Worm (Caenorhabditis elegans): ENCODE results near the gene gcy-33.
A peak's percentile ranks its signal among the peaks of the same experiment; 100 is the strongest.

gcy-33 gene

DNA sequence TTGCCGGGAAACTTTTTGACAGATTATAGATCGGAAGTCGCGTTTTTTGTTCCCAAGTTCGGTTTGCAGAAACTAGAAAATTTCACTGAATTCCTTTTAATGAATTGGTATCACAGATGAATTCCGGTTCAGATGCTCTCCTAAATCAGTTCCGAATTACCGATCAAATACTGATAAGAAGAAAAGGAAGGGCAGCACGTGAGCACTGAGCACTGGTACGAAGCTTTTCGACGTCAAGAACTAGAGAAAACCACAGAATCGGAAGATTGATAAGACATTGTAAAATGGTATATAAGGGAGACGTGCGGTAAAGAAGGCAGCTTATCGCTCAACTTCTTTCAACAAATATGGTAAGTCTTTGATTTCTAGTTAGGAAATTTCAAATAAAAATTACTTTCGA, 26.4 kb downstream of the gcy-33 start, which contains the start of gene cpr-1:
Gene cpr-1, plus strand, starts transcription at position 319 of the 400 bp plus-strand sequence.
- no peak for TF ChIP-seq nhr-237 (tag; optimal IDR thresholded peaks at IDR 0.05)
- TF ChIP-seq mls-2 (tag; optimal IDR thresholded peaks at IDR 0.05) = no peak
- TF ChIP-seq ces-1 (GFP tag; optimal IDR thresholded peaks at IDR 0.05) = no peak
- no peak for TF ChIP-seq nhr-2 (tag; optimal IDR thresholded peaks at IDR 0.05)
- TF ChIP-seq ceh-39 (tag; optimal IDR thresholded peaks at IDR 0.05) = no peak
- TF ChIP-seq ztf-11 (tag; optimal IDR thresholded peaks at IDR 0.05) = no peak
- TF ChIP-seq bed-3 (GFP tag; optimal IDR thresholded peaks at IDR 0.05) = no peak
- no peak for TF ChIP-seq ceh-43 (GFP tag; optimal IDR thresholded peaks at IDR 0.05)
- no peak for TF ChIP-seq unc-62 (GFP tag; optimal IDR thresholded peaks at IDR 0.05)

DNA sequence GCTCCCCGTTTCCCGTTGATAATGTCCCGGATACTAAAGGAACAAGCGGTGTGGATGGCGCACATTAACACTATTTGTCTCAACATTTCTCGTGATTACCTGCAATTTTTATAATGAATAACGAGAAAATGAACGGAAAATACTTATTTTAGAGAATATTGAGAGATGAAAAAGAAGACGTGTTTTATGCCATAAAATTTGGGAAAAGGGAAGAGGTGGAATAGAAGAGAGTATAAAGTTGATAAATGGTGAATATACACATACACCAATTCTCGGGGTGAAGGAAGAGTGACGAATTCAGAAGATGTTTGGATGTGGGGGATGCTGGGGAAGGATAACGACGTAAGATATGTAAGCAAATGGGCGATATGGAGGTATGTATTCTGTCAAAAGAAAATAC, 36.9 kb downstream of the gcy-33 start, which contains the start of gene F58H1.7:
Gene F58H1.7, minus strand, starts transcription at position 101 of the 400 bp plus-strand sequence.
- TF ChIP-seq ham-2 (GFP tag; optimal IDR thresholded peaks at IDR 0.05) = no peak
- TF ChIP-seq ceh-83 (GFP tag; optimal IDR thresholded peaks at IDR 0.05) = no peak
- TF ChIP-seq mls-2 (tag; optimal IDR thresholded peaks at IDR 0.05) = no peak
- no peak for TF ChIP-seq ces-1 (GFP tag; optimal IDR thresholded peaks at IDR 0.05)
- no peak for TF ChIP-seq lin-32 (GFP tag; optimal IDR thresholded peaks at IDR 0.05)
- TF ChIP-seq bed-3 (GFP tag; optimal IDR thresholded peaks at IDR 0.05) = no peak
- no peak for TF ChIP-seq unc-120 (tag; optimal IDR thresholded peaks at IDR 0.05; ENCODE audit: poor library complexity, severe bottlenecking)
- no peak for TF ChIP-seq nhr-28 (tag; optimal IDR thresholded peaks at IDR 0.05)
- TF ChIP-seq unc-39 (tag; optimal IDR thresholded peaks at IDR 0.05) = no peak

DNA sequence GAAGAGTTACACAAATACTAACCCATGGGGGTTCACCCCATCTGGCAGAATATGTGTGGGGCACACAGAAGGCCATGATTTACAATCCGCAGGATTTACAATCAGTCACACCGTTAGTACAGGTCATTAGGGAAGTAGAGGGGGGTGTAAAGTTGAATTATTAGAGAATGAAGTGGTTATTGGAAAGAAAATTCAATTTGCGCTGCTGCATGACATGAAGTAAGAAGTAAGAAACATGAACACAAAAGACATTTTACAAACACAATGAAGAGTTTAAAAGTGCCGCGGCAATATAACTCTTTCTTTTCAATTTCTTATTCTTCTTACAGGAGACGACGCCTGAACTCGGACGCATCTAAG, 40.8 kb downstream of the gcy-33 start:
- peak; percentile 59 for TF ChIP-seq ces-1 (GFP tag; optimal IDR thresholded peaks at IDR 0.05)
- peak; percentile 48 for TF ChIP-seq cnd-1 (tag; optimal IDR thresholded peaks at IDR 0.05)
- peak; percentile 36 for TF ChIP-seq unc-62 (GFP tag; optimal IDR thresholded peaks at IDR 0.05)
- TF ChIP-seq zip-8 (tag; optimal IDR thresholded peaks at IDR 0.05) = no peak
- peak; percentile 19 for TF ChIP-seq sptf-1 (tag; optimal IDR thresholded peaks at IDR 0.05)
- TF ChIP-seq nhr-2 (tag; optimal IDR thresholded peaks at IDR 0.05) = peak; percentile 84
- TF ChIP-seq tbx-8 (GFP tag; optimal IDR thresholded peaks at IDR 0.05) = no peak
- no peak for TF ChIP-seq nhr-28 (tag; optimal IDR thresholded peaks at IDR 0.05)

ce11 chrV:11960084-11960830, 41.3 kb downstream of the gcy-33 start:
- peak; percentile 62 for TF ChIP-seq unc-62 (GFP tag; optimal IDR thresholded peaks at IDR 0.05)
- TF ChIP-seq nhr-28 (tag; optimal IDR thresholded peaks at IDR 0.05) = no peak
- TF ChIP-seq blmp-1 (tag; optimal IDR thresholded peaks at IDR 0.05) = no peak
- peak; percentile 63 for TF ChIP-seq ces-1 (GFP tag; optimal IDR thresholded peaks at IDR 0.05)
- TF ChIP-seq bed-3 (GFP tag; optimal IDR thresholded peaks at IDR 0.05) = no peak

DNA sequence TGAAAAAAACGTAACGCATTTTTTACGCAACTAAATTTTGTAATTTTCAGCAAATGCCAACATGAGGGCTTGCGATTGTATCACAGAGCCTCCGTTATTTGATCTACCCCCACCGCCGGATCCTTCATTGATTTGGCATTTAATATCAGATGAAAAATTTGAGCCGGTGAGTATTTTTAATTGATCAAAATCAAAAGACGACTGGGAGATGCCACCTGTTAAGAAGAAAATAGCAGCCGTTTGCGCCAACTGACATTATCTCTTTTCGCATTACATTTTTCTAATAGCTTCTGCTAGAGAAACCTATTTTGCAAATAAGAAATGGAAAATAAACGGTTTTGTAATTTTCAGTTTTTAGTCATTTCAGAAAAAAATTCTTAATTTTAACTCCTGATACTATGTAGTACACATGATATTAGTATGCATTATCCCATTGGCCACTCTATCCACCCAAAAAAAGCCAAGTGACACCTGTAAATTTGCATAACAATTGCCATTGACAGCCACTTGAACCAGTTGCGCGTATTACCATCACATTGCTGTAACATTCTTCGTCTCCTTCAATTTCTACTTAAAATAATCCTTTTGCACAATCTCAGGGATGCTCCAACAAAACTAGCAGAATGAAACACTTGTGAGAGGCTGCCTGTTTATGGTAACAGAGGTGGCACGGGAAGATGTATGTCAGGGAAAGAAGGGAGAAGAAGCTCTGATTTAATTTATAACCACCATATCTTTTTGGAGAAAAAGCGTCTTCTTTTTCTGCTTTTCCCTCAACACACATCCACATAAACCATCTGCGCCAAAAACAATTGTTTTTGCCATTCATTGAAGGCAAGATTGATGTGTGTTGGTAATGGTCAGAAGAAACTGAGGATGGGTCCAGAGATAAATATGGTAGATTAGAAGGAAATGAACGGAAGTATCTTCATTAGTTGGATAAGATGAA, 43.0 kb downstream of the gcy-33 start, which contains the start of gene F58H1.5:
Gene F58H1.5, plus strand, starts transcription at position 51 of the 949 bp plus-strand sequence.
- TF ChIP-seq cnd-1 (tag; optimal IDR thresholded peaks at IDR 0.05) (no peak), ceh-39 (tag; optimal IDR thresholded peaks at IDR 0.05) (no peak), flh-1 (GFP tag; optimal IDR thresholded peaks at IDR 0.05) (no peak), nhr-76 (tag; optimal IDR thresholded peaks at IDR 0.05) (no peak), snpc-4 (tag; optimal IDR thresholded peaks at IDR 0.05) (no peak), M03D4.4 (tag; optimal IDR thresholded peaks at IDR 0.05) (no peak), elt-1 (tag; optimal IDR thresholded peaks at IDR 0.05; ENCODE audit: borderline replicate concordance, insufficient read depth) (no peak), pha-4 (tag; optimal IDR thresholded peaks at IDR 0.05) (no peak), elt-3 (tag; optimal IDR thresholded peaks at IDR 0.05) (no peak), mls-2 (tag; optimal IDR thresholded peaks at IDR 0.05) (no peak), tbx-8 (GFP tag; optimal IDR thresholded peaks at IDR 0.05) (no peak), ces-1 (GFP tag; optimal IDR thresholded peaks at IDR 0.05) (peak; percentile 71), unc-62 (GFP tag; optimal IDR thresholded peaks at IDR 0.05) (peak; percentile 1), sptf-1 (tag; optimal IDR thresholded peaks at IDR 0.05) (no peak), mab-5 (tag; optimal IDR thresholded peaks at IDR 0.05) (no peak), blmp-1 (tag; optimal IDR thresholded peaks at IDR 0.05) (no peak), zip-8 (tag; optimal IDR thresholded peaks at IDR 0.05) (no peak), nhr-237 (tag; optimal IDR thresholded peaks at IDR 0.05) (no peak), nhr-2 (tag; optimal IDR thresholded peaks at IDR 0.05) (peak; percentile 60), sem-2 (GFP tag; optimal IDR thresholded peaks at IDR 0.05) (no peak), unc-120 (tag; optimal IDR thresholded peaks at IDR 0.05; ENCODE audit: poor library complexity, severe bottlenecking) (peak; percentile 54), hlh-1 (tag; optimal IDR thresholded peaks at IDR 0.05) (peak; percentile 98), lin-32 (GFP tag; optimal IDR thresholded peaks at IDR 0.05) (no peak), ztf-11 (tag; optimal IDR thresholded peaks at IDR 0.05) (no peak), drap-1 (GFP tag; optimal IDR thresholded peaks at IDR 0.05) (no peak), lsy-2 (tag; optimal IDR thresholded peaks at IDR 0.05) (no peak)

All from whole organism, mixed stage, embryonic.